Worm (Caenorhabditis elegans) whole organism, late embryonic: ENCODE results near the gene F54D5.3.

Source experiments
- C08G9.2 ChIP-seq: sonication (generic microtip); optimal IDR thresholded peaks from 2 replicates; lab custom pipeline; 2016; ENCODE audit warnings: mild to moderate bottlenecking, missing genetic modification characterization, moderate library complexity, missing compliant biosample characterization
- C38D4.7 ChIP-seq: fragments of 200-800 bp; sonication (Bioruptor generic); optimal IDR thresholded peaks from 2 replicates; lab custom pipeline; 2018; ENCODE audit warnings: mild to moderate bottlenecking, missing genetic modification characterization, moderate library complexity, missing compliant biosample characterization
- F13H6.1 ChIP-seq: sonication (generic microtip); optimal IDR thresholded peaks from 2 replicates; lab custom pipeline; 2016; ENCODE audit warnings: missing genetic modification characterization, missing compliant biosample characterization
- K02D7.2 ChIP-seq: sonication (generic microtip); optimal IDR thresholded peaks from 2 replicates; lab custom pipeline; 2017; ENCODE audit warnings: mild to moderate bottlenecking, missing genetic modification characterization, missing compliant biosample characterization
- T23F11.4 ChIP-seq: fragments of 200-800 bp; sonication (Bioruptor generic); optimal IDR thresholded peaks from 2 replicates; lab custom pipeline; 2018; ENCODE audit warnings: mild to moderate bottlenecking, missing genetic modification characterization, missing compliant biosample characterization
- Y22D7AL.16 ChIP-seq: sonication (generic microtip); optimal IDR thresholded peaks from 2 replicates; lab custom pipeline; 2016; ENCODE audit warnings: missing genetic modification characterization, missing compliant biosample characterization
- ahr-1 ChIP-seq: sonication (generic microtip); optimal IDR thresholded peaks from 2 replicates; lab custom pipeline; 2016; ENCODE audit warnings: missing genetic modification characterization, missing compliant biosample characterization
- ceh-14 ChIP-seq: sonication (generic microtip); optimal IDR thresholded peaks from 2 replicates; lab custom pipeline; 2016; ENCODE audit warnings: missing genotype, missing genetic modification characterization, missing compliant biosample characterization
- ceh-18 ChIP-seq: sonication (generic microtip); optimal IDR thresholded peaks from 2 replicates; lab custom pipeline; 2016; ENCODE audit warnings: missing genetic modification characterization, missing compliant biosample characterization
- ceh-19 ChIP-seq: fragments of 200-800 bp; sonication (Bioruptor generic); optimal IDR thresholded peaks from 2 replicates; lab custom pipeline; 2018; ENCODE audit warnings: mild to moderate bottlenecking, missing genetic modification characterization, missing compliant biosample characterization
- ceh-2 ChIP-seq: sonication (generic microtip); optimal IDR thresholded peaks from 2 replicates; lab custom pipeline; 2016; ENCODE audit warnings: missing genotype, missing genetic modification characterization, missing compliant biosample characterization
- ceh-31 ChIP-seq: sonication (generic microtip); optimal IDR thresholded peaks from 2 replicates; lab custom pipeline; 2016; ENCODE audit warnings: missing genetic modification characterization, missing compliant biosample characterization
- ceh-34 ChIP-seq: sonication (generic microtip); optimal IDR thresholded peaks from 2 replicates; lab custom pipeline; 2016; ENCODE audit warnings: mild to moderate bottlenecking, missing genetic modification characterization, missing compliant biosample characterization
- ceh-45 ChIP-seq: fragments of 200-800 bp; sonication (Bioruptor generic); IDR thresholded peaks from 2 replicates; pipeline ENCODE4 v1.3.6; 2022; ENCODE audit warnings: missing genetic modification reagents, missing genetic modification characterization, missing compliant biosample characterization
- ceh-48 ChIP-seq: sonication (generic microtip); optimal IDR thresholded peaks from 2 replicates; lab custom pipeline; 2016; ENCODE audit warnings: missing genetic modification characterization, inconsistent platforms, missing compliant biosample characterization
- ceh-6 ChIP-seq: fragments of 200-800 bp; sonication (Bioruptor generic); optimal IDR thresholded peaks from 2 replicates; lab custom pipeline; 2018; ENCODE audit warnings: mild to moderate bottlenecking, missing genetic modification characterization, missing compliant biosample characterization
- che-1 ChIP-seq: sonication (generic microtip); optimal IDR thresholded peaks from 2 replicates; lab custom pipeline; 2016; ENCODE audit warnings: mild to moderate bottlenecking, missing genetic modification characterization, missing compliant biosample characterization
- dmd-4 ChIP-seq: sonication (generic microtip); optimal IDR thresholded peaks from 2 replicates; lab custom pipeline; 2016; ENCODE audit warnings: borderline replicate concordance, missing genetic modification characterization, missing compliant biosample characterization
- elt-2 ChIP-seq: sonication (generic microtip); optimal IDR thresholded peaks from 2 replicates; lab custom pipeline; 2016; ENCODE audit warnings: missing genetic modification reagents, missing genetic modification characterization, missing compliant biosample characterization
- elt-4 ChIP-seq: sonication (generic microtip); optimal IDR thresholded peaks from 2 replicates; lab custom pipeline; 2016; ENCODE audit warnings: missing genetic modification characterization, missing compliant biosample characterization
- ets-4 ChIP-seq: sonication (generic microtip); optimal IDR thresholded peaks from 2 replicates; lab custom pipeline; 2016; ENCODE audit warnings: missing genetic modification characterization, missing compliant biosample characterization
- fax-1 ChIP-seq: sonication (generic microtip); optimal IDR thresholded peaks from 2 replicates; lab custom pipeline; 2016; ENCODE audit warnings: missing genotype, missing genetic modification characterization, missing compliant biosample characterization
- fkh-6 ChIP-seq: sonication (generic microtip); optimal IDR thresholded peaks from 2 replicates; lab custom pipeline; 2016; ENCODE audit warnings: missing genetic modification characterization, missing compliant biosample characterization
- gmeb-2 ChIP-seq: sonication (generic microtip); optimal IDR thresholded peaks from 2 replicates; lab custom pipeline; 2016; ENCODE audit warnings: missing genetic modification characterization, inconsistent platforms, missing compliant biosample characterization
- hlh-13 ChIP-seq: fragments of 200-800 bp; sonication (Bioruptor generic); optimal IDR thresholded peaks from 2 replicates; lab custom pipeline; 2018; ENCODE audit warnings: mild to moderate bottlenecking, missing genetic modification characterization, missing compliant biosample characterization
- hlh-15 ChIP-seq: sonication (generic microtip); optimal IDR thresholded peaks from 2 replicates; lab custom pipeline; 2016; ENCODE audit warnings: missing genetic modification characterization, missing compliant biosample characterization
- hlh-6 ChIP-seq: sonication (generic microtip); optimal IDR thresholded peaks from 2 replicates; lab custom pipeline; 2016; ENCODE audit warnings: missing genotype, missing genetic modification characterization, missing compliant biosample characterization
- hlh-8 ChIP-seq: sonication (generic microtip); optimal IDR thresholded peaks from 2 replicates; lab custom pipeline; 2016; ENCODE audit warnings: missing genotype, missing genetic modification characterization, missing compliant biosample characterization
- lim-6 ChIP-seq: sonication (generic microtip); optimal IDR thresholded peaks from 2 replicates; lab custom pipeline; 2016; ENCODE audit warnings: missing genetic modification characterization, missing compliant biosample characterization
- lin-11 ChIP-seq: fragments of 200-800 bp; sonication (Bioruptor generic); optimal IDR thresholded peaks from 2 replicates; lab custom pipeline; 2018; ENCODE audit warnings: mild to moderate bottlenecking, missing genetic modification characterization, missing compliant biosample characterization
- madf-2 ChIP-seq: sonication (generic microtip); optimal IDR thresholded peaks from 2 replicates; lab custom pipeline; 2017; ENCODE audit warnings: missing genetic modification characterization, missing compliant biosample characterization
- mec-3 ChIP-seq: sonication (generic microtip); optimal IDR thresholded peaks from 2 replicates; lab custom pipeline; 2016; ENCODE audit warnings: borderline replicate concordance, missing genetic modification characterization, missing compliant biosample characterization
- nfya-1 ChIP-seq: sonication (generic microtip); optimal IDR thresholded peaks from 2 replicates; lab custom pipeline; 2017; ENCODE audit warnings: missing genetic modification characterization, mild to moderate bottlenecking, missing compliant biosample characterization, antibody characterized with exemption, moderate library complexity
- pag-3 ChIP-seq: sonication (generic microtip); optimal IDR thresholded peaks from 2 replicates; lab custom pipeline; 2016; ENCODE audit warnings: missing compliant biosample characterization, missing genetic modification characterization, borderline replicate concordance
- pha-2 ChIP-seq: sonication (generic microtip); optimal IDR thresholded peaks from 2 replicates; lab custom pipeline; 2017; ENCODE audit warnings: mild to moderate bottlenecking, missing genetic modification characterization, missing compliant biosample characterization
- pqm-1 ChIP-seq: sonication (generic microtip); optimal IDR thresholded peaks from 2 replicates; lab custom pipeline; 2016; ENCODE audit warnings: missing genetic modification characterization, missing compliant biosample characterization
- ref-2 ChIP-seq: sonication (generic microtip); optimal IDR thresholded peaks from 2 replicates; lab custom pipeline; 2016; ENCODE audit warnings: missing genetic modification characterization, missing compliant biosample characterization
- rnt-1 ChIP-seq: sonication (generic microtip); optimal IDR thresholded peaks from 2 replicates; lab custom pipeline; 2016; ENCODE audit warnings: missing genetic modification characterization, missing compliant biosample characterization
- sdc-2 ChIP-seq: sonication (generic microtip); optimal IDR thresholded peaks from 2 replicates; lab custom pipeline; 2016; ENCODE audit warnings: missing genotype, missing genetic modification characterization, missing compliant biosample characterization
- sox-2 ChIP-seq: fragments of 200-800 bp; sonication (Bioruptor generic); IDR thresholded peaks from 2 replicates; pipeline ENCODE4 v1.3.6; 2022; ENCODE audit warnings: missing genetic modification reagents, missing genetic modification characterization, missing compliant biosample characterization
- sox-4 ChIP-seq: sonication (generic microtip); optimal IDR thresholded peaks from 2 replicates; lab custom pipeline; 2017; ENCODE audit warnings: mild to moderate bottlenecking, missing genetic modification characterization, inconsistent platforms, missing compliant biosample characterization
- syd-9 ChIP-seq: sonication (generic microtip); optimal IDR thresholded peaks from 2 replicates; lab custom pipeline; 2016; ENCODE audit warnings: mild to moderate bottlenecking, missing genetic modification characterization, moderate library complexity, missing compliant biosample characterization
- tbx-2 ChIP-seq: sonication (generic microtip); optimal IDR thresholded peaks from 2 replicates; lab custom pipeline; 2016; ENCODE audit warnings: missing genetic modification characterization, missing compliant biosample characterization
- tbx-7 ChIP-seq: sonication (generic microtip); optimal IDR thresholded peaks from 2 replicates; lab custom pipeline; 2016; ENCODE audit warnings: missing genotype, missing genetic modification characterization, missing compliant biosample characterization
- ttx-3 ChIP-seq: sonication (generic microtip); optimal IDR thresholded peaks from 2 replicates; lab custom pipeline; 2016; ENCODE audit warnings: missing genetic modification reagents, missing genetic modification characterization, missing compliant biosample characterization
- unc-3 ChIP-seq, 2 experiments: fragments of 200-800 bp in 1 of 2; sonication (Bioruptor generic) in 1 of 2; sonication (generic microtip) in 1 of 2; conservative IDR thresholded peaks in 1 of 2; optimal IDR thresholded peaks in 1 of 2; 2 replicates each; pipeline versions ENCODE4 v1.3.6 to Lab custom; 2016 to 2022; ENCODE audit warnings: missing compliant biosample characterization in 2 of 2, missing genetic modification characterization in 2 of 2, missing genetic modification reagents in 1 of 2
- unc-42 ChIP-seq: sonication (generic microtip); optimal IDR thresholded peaks from 2 replicates; lab custom pipeline; 2016; ENCODE audit warnings: missing genotype, missing genetic modification characterization, missing compliant biosample characterization
- unc-86 ChIP-seq: sonication (generic microtip); optimal IDR thresholded peaks from 2 replicates; lab custom pipeline; 2016; ENCODE audit warnings: missing genetic modification characterization, missing compliant biosample characterization
- zip-5 ChIP-seq: sonication (generic microtip); optimal IDR thresholded peaks from 2 replicates; lab custom pipeline; 2016; ENCODE audit warnings: missing genetic modification characterization, missing compliant biosample characterization
- ztf-16 ChIP-seq: sonication (generic microtip); optimal IDR thresholded peaks from 2 replicates; lab custom pipeline; 2017; ENCODE audit warnings: missing genetic modification characterization, missing compliant biosample characterization

The F54D5.3 gene

DNA sequence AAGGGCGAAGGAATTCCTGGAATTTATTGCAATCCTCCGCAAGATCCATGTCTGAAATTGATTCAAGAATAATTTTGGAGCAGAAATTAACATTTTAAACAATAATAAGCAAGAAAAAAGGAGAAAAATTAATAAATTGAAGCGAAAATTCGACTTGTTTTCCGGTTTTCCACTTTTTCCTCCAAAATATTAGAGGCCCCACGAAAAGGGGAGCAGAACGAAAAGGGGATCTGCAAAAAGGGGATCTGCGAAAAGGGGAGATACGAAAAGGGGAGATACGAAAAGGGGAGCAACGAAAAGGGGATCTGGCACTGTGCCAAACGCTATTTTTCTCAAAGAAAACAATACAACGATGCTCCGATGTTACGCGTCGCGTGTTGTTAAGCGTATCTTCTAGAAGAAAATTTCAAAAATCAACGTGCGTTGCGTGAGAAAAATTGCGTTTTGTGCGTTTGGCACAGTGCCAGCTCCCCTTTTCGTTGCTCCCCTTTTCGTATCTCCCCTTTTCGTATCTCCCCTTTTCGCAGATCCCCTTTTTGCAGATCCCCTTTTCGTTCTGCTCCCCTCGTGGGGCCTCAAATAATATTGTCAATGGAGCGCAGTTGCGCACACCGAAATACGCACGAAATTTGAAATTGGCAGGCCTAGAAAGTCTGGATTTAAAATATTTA is 37.0 kb upstream of the F54D5.3 start, which contains the start of gene Y62F5A.12:
Gene Y62F5A.12, minus strand, starts transcription at position 51 of the 671 bp plus-strand sequence.
- TF ChIP-seq hlh-13 (peak; percentile 72), Y22D7AL.16 (tag; lab: Kevin White, UChicago) (peak; percentile 5), ceh-34 (peak; percentile 95), ref-2 (tag; lab: Kevin White, UChicago) (peak; percentile 98), ahr-1 (tag; lab: Kevin White, UChicago) (peak; percentile 78), fax-1 (peak; percentile 94), unc-86 (peak; percentile 79), elt-2 (tag; lab: Kevin White, UChicago) (peak; percentile 79), ceh-31 (tag; lab: Kevin White, UChicago) (peak; percentile 100), F13H6.1 (tag; lab: Kevin White, UChicago) (peak; percentile 96), tbx-7 (tag; lab: Kevin White, UChicago) (peak; percentile 92), ets-4 (tag; lab: Kevin White, UChicago) (peak; percentile 97), unc-3 (GFP tag; conservative IDR thresholded peaks at IDR 0.05; lab: Robert Waterston, UW) (peak; percentile 83), unc-3 (tag; optimal IDR thresholded peaks at IDR 0.05; lab: Kevin White, UChicago) (peak; percentile 66), hlh-6 (tag; lab: Kevin White, UChicago) (peak; percentile 62), pha-2 (tag; lab: Kevin White, UChicago) (peak; percentile 49), hlh-8 (tag; lab: Kevin White, UChicago) (peak; percentile 89), sox-4 (tag; lab: Kevin White, UChicago) (peak; percentile 54), ceh-19 (GFP tag; lab: Kevin White, UChicago) (peak; percentile 81), madf-2 (tag; lab: Kevin White, UChicago) (peak; percentile 52), K02D7.2 (peak; percentile 18), lin-11 (tag; lab: Kevin White, UChicago) (peak; percentile 22), ceh-18 (tag; lab: Kevin White, UChicago) (peak; percentile 89), tbx-2 (tag; lab: Kevin White, UChicago) (peak; percentile 99), ceh-14 (tag; lab: Kevin White, UChicago) (peak; percentile 98), C38D4.7 (GFP tag; lab: Kevin White, UChicago) (peak; percentile 41), unc-42 (tag; lab: Kevin White, UChicago) (peak; percentile 88), ceh-48 (tag; lab: Kevin White, UChicago) (peak; percentile 35), T23F11.4 (GFP tag; lab: Kevin White, UChicago) (peak; percentile 8), sox-2 (peak; percentile 35; the same call in 1 of the 2 replicates), C08G9.2 (tag; lab: Kevin White, UChicago) (peak; percentile 97), che-1 (tag; lab: Kevin White, UChicago) (peak; percentile 21), pag-3 (tag; lab: Kevin White, UChicago) (peak; percentile 96), dmd-4 (tag; lab: Kevin White, UChicago) (peak; percentile 94), fkh-6 (tag; lab: Kevin White, UChicago) (peak; percentile 57), ttx-3 (tag; lab: Kevin White, UChicago) (peak; percentile 30), gmeb-2 (peak; percentile 65), pqm-1 (peak; percentile 89), hlh-15 (tag; lab: Kevin White, UChicago) (peak; percentile 64), ceh-45 (peak; percentile 90), ztf-16 (tag; lab: Kevin White, UChicago) (peak; percentile 78), rnt-1 (peak; percentile 98), lim-6 (peak; percentile 98), elt-4 (peak; percentile 79), sdc-2 (tag; lab: Kevin White, UChicago) (peak; percentile 9), ceh-2 (tag; lab: Kevin White, UChicago) (peak; percentile 95), zip-5 (tag; lab: Kevin White, UChicago) (peak; percentile 92), syd-9 (tag; lab: Kevin White, UChicago) (peak; percentile 85), mec-3 (tag; lab: Kevin White, UChicago) (peak; percentile 97), ceh-6 (GFP tag; lab: Kevin White, UChicago) (peak; percentile 45), nfya-1 (tag; lab: Kevin White, UChicago) (peak; percentile 35)
